Worm (Caenorhabditis elegans) whole organism, L4 larva: ENCODE results near the gene sfrp-1.

Source experiments
- F49E8.2 ChIP-seq: sonication (generic microtip); optimal IDR thresholded peaks from 2 replicates; lab custom pipeline; 2016; ENCODE audit warnings: missing compliant biosample characterization, mild to moderate bottlenecking, missing genetic modification characterization, borderline replicate concordance
- jun-1 ChIP-seq: fragments of 150-350 bp; optimal IDR thresholded peaks from 2 replicates; lab custom pipeline; 2014; ENCODE audit warnings: missing biosample characterization, missing genetic modification reagents, missing genetic modification characterization
- lin-13 ChIP-seq: fragments of 150-350 bp; optimal IDR thresholded peaks from 2 replicates; lab custom pipeline; 2014; ENCODE audit warnings: missing biosample characterization, missing genetic modification reagents, missing genetic modification characterization
- lin-39 ChIP-seq: fragments of 150-350 bp; optimal IDR thresholded peaks from 2 replicates; lab custom pipeline; 2014; ENCODE audit warnings: missing biosample characterization, missing genetic modification reagents, missing genetic modification characterization
- mes-2 ChIP-seq: sonication (generic microtip); optimal IDR thresholded peaks from 2 replicates; lab custom pipeline; 2016; ENCODE audit warnings: missing genotype, mild to moderate bottlenecking, missing genetic modification characterization, missing compliant biosample characterization; ENCODE audit not compliant: poor library complexity, severe bottlenecking
- nhr-237 ChIP-seq: sonication (generic microtip); optimal IDR thresholded peaks from 2 replicates; lab custom pipeline; 2017; ENCODE audit warnings: missing biosample characterization, missing genetic modification characterization

DNA sequence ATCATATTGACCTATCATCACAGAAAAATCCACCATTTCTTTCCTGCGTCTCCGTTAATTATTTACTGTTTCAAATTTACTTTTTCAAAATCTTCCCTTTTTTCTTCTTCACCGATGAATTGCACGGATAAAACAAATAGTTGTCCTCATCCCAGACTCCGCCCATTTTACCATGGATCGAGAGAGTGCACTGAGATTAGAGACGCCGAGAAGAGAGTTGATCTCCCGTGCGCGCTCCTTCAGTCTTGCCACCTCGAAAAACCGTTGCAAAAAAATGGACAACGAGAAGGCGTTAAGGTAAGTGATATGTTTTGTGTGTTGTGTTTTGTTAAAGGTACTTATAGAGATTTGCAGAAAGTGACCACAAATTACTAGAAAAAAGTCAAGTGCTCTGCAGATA is 35.8 kb upstream of the sfrp-1 start, which contains the start of gene dlc-5:
- TF ChIP-seq lin-13 (GFP tag; lab: Kevin White, UChicago) = no peak
- TF ChIP-seq mes-2 (tag; lab: Kevin White, UChicago) = no peak
- TF ChIP-seq nhr-237 = no peak
- no peak for TF ChIP-seq lin-39
- no peak for TF ChIP-seq F49E8.2 (tag; lab: Kevin White, UChicago)
- no peak for TF ChIP-seq jun-1 (tag; lab: Kevin White, UChicago)
